Fruit fly (Drosophila melanogaster) whole organism, wandering third instar larva: Measurements from ENCODE around the gene Lon.

Experiments used
- Dfd ChIP-seq: fragments of >200 bp; optimal IDR thresholded peaks from 2 replicates; lab custom pipeline; 2017; ENCODE audit warnings: missing biosample characterization, missing genetic modification characterization
- HLH106 ChIP-seq: fragments of 200-800 bp; optimal IDR thresholded peaks from 3 replicates; lab custom pipeline; 2019; ENCODE audit warnings: missing biosample characterization, mild to moderate bottlenecking, missing genetic modification characterization, moderate library complexity
- dmrt93B ChIP-seq: fragments of 200-800 bp; sonication (Bioruptor generic); optimal IDR thresholded peaks from 2 replicates; lab custom pipeline; 2018; ENCODE audit warnings: missing biosample characterization, mild to moderate bottlenecking, missing genetic modification characterization
- fru ChIP-seq: fragments of 200-800 bp; sonication (Bioruptor generic); optimal IDR thresholded peaks from 3 replicates; lab custom pipeline; 2016; ENCODE audit warnings: missing biosample characterization, mild to moderate bottlenecking, missing genetic modification characterization
- jim ChIP-seq: fragments of 175-275, 200-325 bp; sonication (Bioruptor generic); optimal IDR thresholded peaks from 2 replicates; lab custom pipeline; 2016; ENCODE audit warnings: missing biosample characterization, mild to moderate bottlenecking, missing genetic modification characterization
- psq ChIP-seq: fragments of 200-800 bp; sonication (Bioruptor generic); optimal IDR thresholded peaks from 3 replicates; lab custom pipeline; 2017; ENCODE audit warnings: missing biosample characterization, mild to moderate bottlenecking, missing genetic modification characterization, moderate library complexity
- woc ChIP-seq: sonication (Bioruptor generic); optimal IDR thresholded peaks from 2 replicates; lab custom pipeline; 2016; ENCODE audit warnings: missing biosample characterization, mild to moderate bottlenecking, missing genetic modification characterization

DNA sequence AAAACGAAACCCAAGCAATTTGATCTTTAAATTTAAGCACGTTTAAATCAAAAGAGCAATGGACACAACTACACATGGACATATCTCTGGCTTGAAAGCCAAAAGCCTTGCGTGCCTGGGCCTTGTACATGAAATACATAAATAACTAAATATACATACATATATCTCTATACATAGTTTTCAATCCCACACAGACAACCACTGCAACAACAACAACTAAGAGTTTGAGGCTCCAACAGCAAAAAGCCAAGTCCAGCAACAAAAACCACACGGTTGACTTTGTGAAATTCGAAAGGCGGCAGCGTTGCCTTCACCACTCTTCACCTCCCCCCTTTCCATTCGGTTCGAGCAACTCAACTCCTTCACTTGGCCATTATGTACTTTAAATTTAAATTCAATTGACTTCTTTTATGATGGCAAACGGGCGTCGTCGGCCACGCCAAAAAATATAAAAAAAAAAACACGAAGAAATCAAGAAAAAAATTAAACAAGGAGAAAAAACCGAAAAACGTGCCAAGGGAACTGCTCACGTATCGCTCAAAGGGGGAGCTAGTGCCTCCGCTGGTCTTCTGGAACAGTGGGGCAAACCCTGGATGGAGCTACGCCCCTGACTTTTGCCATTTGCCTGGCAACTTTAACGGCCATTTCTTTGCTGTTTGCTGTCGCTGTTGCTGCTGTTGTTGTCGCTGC is 51.8 kb downstream of the Lon start:
- no peak for TF ChIP-seq fru (GFP tag; lab: Kevin White, UChicago)
- no peak for TF ChIP-seq psq (GFP tag; lab: Kevin White, UChicago)
- TF ChIP-seq Dfd, result no peak
- TF ChIP-seq jim (GFP tag; lab: Kevin White, UChicago), result no peak
- TF ChIP-seq HLH106 (tag; lab: Kevin White, UChicago), result no peak
- no peak for TF ChIP-seq woc (GFP tag; lab: Kevin White, UChicago)
- no peak for TF ChIP-seq dmrt93B (GFP tag; lab: Kevin White, UChicago)
